Fruit fly (Drosophila melanogaster): ENCODE data around the gene CG6788.
"Not testable (repeated sequence)": the region's sequence is repeated elsewhere in the genome, so short reads cannot be mapped to it uniquely, and the experiment has no call there.

The CG6788 gene

DNA sequence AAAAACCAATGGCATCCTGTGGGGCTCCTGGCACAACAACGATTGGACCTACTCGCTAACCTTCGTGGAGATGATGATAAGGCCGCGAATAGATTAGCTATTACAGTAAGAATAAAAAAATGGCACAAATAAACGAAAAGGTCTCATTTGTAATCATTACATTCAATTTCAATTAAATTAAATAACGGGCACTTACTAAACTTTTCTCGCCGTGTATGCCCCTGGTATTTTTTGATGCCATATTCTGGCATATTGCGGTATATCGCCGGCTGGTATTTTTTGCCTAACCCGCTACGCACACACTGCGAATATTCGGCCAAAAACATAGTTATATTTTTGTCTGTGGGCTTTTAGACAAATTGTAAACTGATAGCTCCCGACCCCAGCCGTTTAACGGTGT, 11.4 kb downstream of the CG6788 start, which contains the start of gene Gss2:
Gene Gss2 (plus strand): TSS at position 301 of the 400 bp plus-strand sequence.
- TF ChIP-seq CG17801 (GFP tag; optimal IDR thresholded peaks at IDR 0.05; ENCODE audit: partially characterized antibody) = not testable (repeated sequence)

DNA sequence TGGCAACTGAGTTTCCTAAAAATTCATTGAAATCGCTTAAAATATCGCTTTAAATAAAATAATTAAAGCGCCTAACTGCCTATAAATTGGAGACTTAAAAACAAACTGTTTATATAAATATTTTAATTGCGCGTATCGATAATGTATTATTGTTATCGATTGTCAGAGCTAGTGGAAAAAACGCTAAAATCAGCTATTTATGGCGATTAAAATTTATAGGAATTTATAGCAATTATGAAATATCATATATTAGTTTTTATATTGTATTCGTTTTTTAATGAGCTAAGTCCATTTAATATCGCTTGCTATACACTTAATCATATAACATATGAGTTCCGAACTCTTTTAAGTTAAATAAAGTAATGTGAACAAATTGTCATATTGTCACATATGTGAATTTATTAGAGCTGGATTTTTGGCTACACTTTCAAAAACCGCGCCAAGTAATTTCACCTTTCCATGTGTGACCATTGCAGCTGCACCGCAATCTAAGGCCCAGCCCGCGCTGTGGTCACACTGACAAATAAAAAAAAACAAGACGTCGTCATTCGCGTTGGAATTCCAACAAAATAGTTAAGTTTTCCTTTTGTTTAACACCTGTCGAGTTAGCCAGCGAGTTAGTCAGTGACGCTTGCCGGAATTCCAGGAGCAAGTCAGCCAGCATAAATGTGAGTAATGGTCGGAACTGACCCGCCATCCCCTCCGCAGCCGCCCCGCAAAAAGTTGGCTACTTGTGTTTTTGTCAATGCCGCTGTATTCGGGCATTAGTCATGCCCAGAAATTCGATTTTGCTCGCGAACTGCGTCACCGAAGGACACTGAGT, 19.4 kb downstream of the CG6788 start, which contains the start of the genes CG7772 and Vps4:
Gene CG7772 (minus strand): TSS at position 78 of the 823 bp plus-strand sequence.
Gene Vps4 (plus strand): TSS at position 509 of the 823 bp plus-strand sequence.
- TF ChIP-seq CG17801 (GFP tag; optimal IDR thresholded peaks at IDR 0.05; ENCODE audit: partially characterized antibody) = peak; percentile 19

DNA sequence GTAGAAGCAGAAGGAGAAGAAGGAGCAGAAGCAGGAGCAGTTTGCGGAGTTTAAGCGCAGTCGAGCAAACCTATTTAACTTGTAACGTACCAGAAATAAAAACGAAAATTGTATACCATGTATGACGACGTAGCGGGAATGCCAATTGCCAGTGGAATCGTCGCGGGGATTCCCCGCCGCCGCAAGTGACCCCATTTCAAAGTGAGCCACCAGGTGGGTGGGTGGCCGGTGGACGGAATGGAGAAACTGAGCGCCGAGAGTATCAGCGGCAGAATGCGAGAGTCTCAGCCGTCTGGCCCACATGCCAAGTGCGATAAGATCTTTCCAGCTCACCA, 22.6 kb downstream of the CG6788 start:
- no peak for TF ChIP-seq CG17801 (GFP tag; optimal IDR thresholded peaks at IDR 0.05; ENCODE audit: partially characterized antibody)

DNA sequence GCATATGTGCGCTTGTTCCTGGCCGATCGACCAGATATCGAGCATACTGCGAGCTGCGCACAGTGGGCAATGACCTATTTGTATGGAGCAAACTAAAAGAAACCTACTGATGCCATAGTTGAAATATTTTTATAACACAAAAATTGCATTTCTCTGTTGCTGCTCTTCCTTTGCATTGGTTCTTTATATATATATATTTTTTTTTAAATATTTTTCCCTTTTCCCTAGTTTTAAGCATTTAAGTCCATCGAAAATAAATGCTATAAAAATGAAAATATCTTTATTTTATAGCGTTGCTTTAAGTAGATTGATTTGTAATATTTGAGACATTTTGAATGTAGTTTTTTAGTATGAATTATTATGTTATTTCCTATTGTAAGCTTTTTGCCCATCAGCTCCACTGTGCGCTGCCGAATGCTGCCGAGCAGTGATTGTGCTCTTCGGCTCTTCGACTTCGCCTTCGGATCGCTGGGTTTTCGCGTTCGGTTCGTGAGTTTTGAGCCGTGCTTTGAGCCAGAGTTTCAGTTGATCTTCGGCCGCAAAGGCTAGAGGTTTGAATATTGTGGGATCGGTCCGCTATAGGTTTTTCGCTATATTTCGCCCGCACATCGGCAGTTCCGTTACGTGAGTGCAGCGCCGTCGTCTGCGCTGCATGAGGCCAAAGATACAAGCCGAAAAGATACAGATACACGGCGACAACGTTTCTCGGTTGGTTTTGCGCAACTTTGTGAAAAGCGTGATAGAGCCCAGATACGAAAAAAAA, 23.1 kb downstream of the CG6788 start, which contains the start of gene CG6847:
Gene CG6847 (plus strand): TSS at position 522 of the 763 bp plus-strand sequence.
- TF ChIP-seq CG17801 (GFP tag; optimal IDR thresholded peaks at IDR 0.05; ENCODE audit: partially characterized antibody) = peak; percentile 27

DNA sequence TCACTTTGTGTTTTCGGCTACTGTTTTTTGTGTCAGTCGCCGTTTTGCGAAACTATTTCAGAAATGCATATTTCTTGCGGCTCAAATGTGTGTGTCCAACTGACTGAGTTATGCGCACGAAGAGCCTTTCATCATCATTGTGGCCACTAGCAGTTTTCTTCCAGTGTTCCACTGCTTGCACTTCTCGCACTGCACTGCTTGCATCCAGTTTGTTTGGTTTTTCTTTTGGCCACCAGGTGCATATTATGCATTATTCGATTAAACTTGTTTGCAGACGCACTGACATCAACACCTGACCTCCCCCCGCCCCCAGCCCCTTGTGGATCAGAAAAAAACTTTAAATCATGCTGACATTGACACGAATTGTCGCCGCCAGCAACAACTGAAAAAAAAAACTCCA, 24.5 kb downstream of the CG6788 start:
- TF ChIP-seq CG17801 (GFP tag; optimal IDR thresholded peaks at IDR 0.05; ENCODE audit: partially characterized antibody) = no peak

DNA sequence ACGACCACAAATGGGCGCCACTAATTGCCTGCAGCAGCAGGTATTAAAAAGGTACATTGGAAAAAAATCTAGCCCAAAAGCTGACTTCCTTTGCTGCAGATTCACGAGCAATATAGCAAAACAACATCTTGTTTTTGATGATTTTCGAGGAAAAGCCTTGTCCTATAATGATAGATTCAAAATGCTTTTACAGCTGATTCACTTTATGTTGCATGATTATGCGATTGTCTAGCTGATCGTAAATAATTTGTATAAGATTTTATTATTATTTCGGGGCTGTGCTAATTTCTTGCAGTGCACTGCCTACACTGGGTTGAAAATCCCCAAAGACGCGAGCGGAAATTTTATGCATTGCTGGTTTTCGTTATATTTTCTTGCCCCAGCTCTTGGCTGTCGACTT, 26.5 kb downstream of the CG6788 start:
- TF ChIP-seq CG17801 (GFP tag; optimal IDR thresholded peaks at IDR 0.05; ENCODE audit: partially characterized antibody) = no peak

DNA sequence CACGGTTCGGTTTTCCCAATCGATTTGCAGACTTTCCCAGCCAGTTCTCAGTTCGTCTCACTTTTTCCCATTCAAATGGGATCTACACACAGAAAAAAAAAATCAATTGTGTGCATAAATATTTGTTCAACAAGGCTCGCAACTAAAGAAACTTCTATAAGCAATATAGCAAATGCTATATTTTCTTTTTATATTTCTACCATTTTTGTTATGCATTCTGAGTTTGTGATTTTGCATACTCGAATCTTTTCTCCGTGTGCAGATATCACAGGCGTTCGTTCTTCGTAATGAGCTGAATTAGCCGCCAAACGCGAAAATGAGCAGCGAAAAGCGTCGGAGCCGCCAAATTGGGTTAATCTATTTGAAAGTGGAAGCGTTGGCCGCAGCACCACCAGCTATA, 28.0 kb downstream of the CG6788 start:
- TF ChIP-seq CG17801 (GFP tag; optimal IDR thresholded peaks at IDR 0.05; ENCODE audit: partially characterized antibody) = no peak

DNA sequence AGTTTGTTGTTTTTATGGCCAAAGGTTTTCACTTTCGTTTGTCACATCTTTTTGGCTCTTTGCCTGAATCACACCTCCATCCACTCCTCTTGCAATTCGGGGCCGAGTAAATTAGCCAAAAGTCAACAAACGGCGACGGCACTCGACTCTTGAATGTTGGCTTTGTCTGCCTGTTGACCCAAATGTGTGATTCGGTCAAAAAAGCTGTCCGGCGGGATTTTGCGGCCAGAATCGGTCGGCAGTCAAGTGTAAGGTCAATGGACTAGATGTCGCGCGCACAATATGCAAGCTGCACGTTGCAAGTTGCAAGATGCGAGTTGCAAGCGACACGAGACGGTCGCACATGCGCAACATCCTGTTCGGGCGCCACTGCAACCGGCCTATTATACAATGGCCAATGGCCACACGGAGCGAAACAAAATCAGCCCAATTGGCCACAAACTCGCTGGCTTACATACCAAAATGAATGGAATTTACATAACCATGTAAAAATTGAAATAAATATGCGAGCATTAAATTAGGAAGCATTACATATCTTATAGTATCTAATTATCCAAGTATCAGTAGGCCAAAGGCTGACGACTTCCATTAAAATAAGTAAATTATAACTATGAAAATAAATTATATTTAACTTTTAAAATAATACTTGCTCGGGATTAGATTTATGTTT, 29.7 kb downstream of the CG6788 start:
- no peak for TF ChIP-seq CG17801 (GFP tag; optimal IDR thresholded peaks at IDR 0.05; ENCODE audit: partially characterized antibody)

DNA sequence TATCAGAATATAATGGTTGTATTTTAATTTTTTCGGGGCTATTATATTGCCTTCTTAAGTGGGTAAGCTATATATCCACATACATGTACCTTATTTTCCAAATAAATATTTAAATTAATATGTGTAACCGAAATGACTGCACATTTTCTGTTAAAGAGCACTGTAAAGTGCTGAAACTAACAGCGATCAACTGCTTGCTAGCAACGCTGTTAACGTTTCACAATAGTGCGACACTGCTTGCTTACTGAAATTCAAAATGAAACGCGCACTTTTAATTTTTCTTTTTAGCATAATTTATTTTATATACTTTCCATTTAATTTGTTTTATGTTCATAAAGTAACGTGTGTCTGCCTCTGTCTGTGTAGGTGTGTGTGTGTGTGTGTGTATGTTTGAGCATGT, 36.1 kb downstream of the CG6788 start:
- no peak for TF ChIP-seq CG17801 (GFP tag; optimal IDR thresholded peaks at IDR 0.05; ENCODE audit: partially characterized antibody)

Measured in ovary, adult (tissue).